Worm (Caenorhabditis elegans) whole organism, L4 larva: ENCODE results near the gene mel-46.

Source experiments
- F26F4.8 ChIP-seq: fragments of 200-800 bp; sonication (Bioruptor generic); conservative IDR thresholded peaks from 2 replicates; pipeline ENCODE4 v1.3.6; 2022; ENCODE audit warnings: missing genetic modification characterization, missing compliant biosample characterization
- F44E2.7 ChIP-seq: fragments of 200-800 bp; sonication (Bioruptor generic); IDR thresholded peaks from 2 replicates; pipeline ENCODE4 v2.1.2; 2022; ENCODE audit warnings: missing genetic modification characterization, missing compliant biosample characterization
- T20F7.1 ChIP-seq: fragments of 200-800 bp; sonication (Bioruptor generic); optimal IDR thresholded peaks from 2 replicates; lab custom pipeline; 2018; ENCODE audit warnings: mild to moderate bottlenecking, missing genetic modification characterization, missing compliant biosample characterization
- T26A8.4 ChIP-seq: fragments of 200-800 bp; sonication (Bioruptor generic); IDR thresholded peaks from 2 replicates; pipeline ENCODE4 v1.3.6; 2022; ENCODE audit warnings: missing genetic modification characterization, missing compliant biosample characterization
- ZK337.2 ChIP-seq: fragments of 200-800 bp; sonication (Bioruptor generic); IDR thresholded peaks from 2 replicates; pipeline ENCODE4 v1.3.6; 2022; ENCODE audit warnings: missing genetic modification reagents, missing genetic modification characterization, missing compliant biosample characterization
- ama-1 ChIP-seq: fragments of 150-350 bp; optimal IDR thresholded peaks from 2 replicates; lab custom pipeline; 2014; ENCODE audit warnings: inconsistent platforms, mixed read lengths
- attf-4 ChIP-seq: sonication (generic microtip); optimal IDR thresholded peaks from 3 replicates; lab custom pipeline; 2017; ENCODE audit warnings: missing biosample characterization, missing genetic modification characterization
- ceh-82 ChIP-seq: sonication (generic microtip); optimal IDR thresholded peaks from 2 replicates; lab custom pipeline; 2017; ENCODE audit warnings: missing biosample characterization, missing genetic modification characterization
- cey-2 ChIP-seq: sonication (generic microtip); optimal IDR thresholded peaks from 3 replicates; lab custom pipeline; 2017; ENCODE audit warnings: missing genetic modification characterization, mild to moderate bottlenecking, missing compliant biosample characterization, antibody characterized with exemption, borderline replicate concordance; ENCODE audit not compliant: insufficient read depth
- daf-12 ChIP-seq: fragments of 150-350 bp; optimal IDR thresholded peaks from 2 replicates; lab custom pipeline; 2014; ENCODE audit warnings: missing biosample characterization, missing genetic modification reagents, missing genetic modification characterization
- daf-8 ChIP-seq: fragments of 200-800 bp; sonication (Bioruptor generic); IDR thresholded peaks from 2 replicates; pipeline ENCODE4 v1.3.6; 2022; ENCODE audit warnings: missing genetic modification characterization, missing compliant biosample characterization
- dmd-6 ChIP-seq: fragments of 200-800 bp; sonication (Bioruptor generic); IDR thresholded peaks from 2 replicates; pipeline ENCODE4 v1.3.6; 2022; ENCODE audit warnings: missing genetic modification reagents, missing genetic modification characterization, missing compliant biosample characterization
- dmd-9 ChIP-seq: fragments of 200-800 bp; sonication (Bioruptor generic); IDR thresholded peaks from 2 replicates; pipeline ENCODE4 v1.3.6; 2022; ENCODE audit warnings: missing genetic modification reagents, missing genetic modification characterization, missing compliant biosample characterization
- dpl-1 ChIP-seq: fragments of 150-350 bp; optimal IDR thresholded peaks from 2 replicates; lab custom pipeline; 2014; ENCODE audit warnings: missing biosample characterization, missing genetic modification reagents, missing genetic modification characterization
- dve-1 ChIP-seq: sonication (generic microtip); optimal IDR thresholded peaks from 2 replicates; lab custom pipeline; 2017; ENCODE audit warnings: antibody characterized with exemption, mild to moderate bottlenecking, missing genetic modification characterization, missing compliant biosample characterization; ENCODE audit not compliant: insufficient read depth
- fkh-10 ChIP-seq: fragments of 150-350 bp; optimal IDR thresholded peaks from 2 replicates; lab custom pipeline; 2014; ENCODE audit warnings: missing biosample characterization, missing genetic modification reagents, missing genetic modification characterization
- fos-1 ChIP-seq: fragments of 150-350 bp; optimal IDR thresholded peaks from 2 replicates; lab custom pipeline; 2014; ENCODE audit warnings: missing biosample characterization, missing genetic modification characterization
- gei-8 ChIP-seq: fragments of 200-800 bp; sonication (Bioruptor generic); optimal IDR thresholded peaks from 2 replicates; lab custom pipeline; 2018; ENCODE audit warnings: mild to moderate bottlenecking, missing genetic modification characterization, missing compliant biosample characterization
- hlh-11 ChIP-seq: fragments of 200-800 bp; sonication (Bioruptor generic); optimal IDR thresholded peaks from 2 replicates; lab custom pipeline; 2018; ENCODE audit warnings: mild to moderate bottlenecking, missing genetic modification characterization, missing compliant biosample characterization
- jun-1 ChIP-seq: fragments of 150-350 bp; optimal IDR thresholded peaks from 2 replicates; lab custom pipeline; 2014; ENCODE audit warnings: missing biosample characterization, missing genetic modification reagents, missing genetic modification characterization
- lim-7 ChIP-seq: fragments of 200-800 bp; sonication (Bioruptor generic); IDR thresholded peaks from 2 replicates; pipeline ENCODE4 v1.3.6; 2022; ENCODE audit warnings: missing genetic modification characterization, missing compliant biosample characterization
- lin-13 ChIP-seq: fragments of 150-350 bp; optimal IDR thresholded peaks from 2 replicates; lab custom pipeline; 2014; ENCODE audit warnings: missing biosample characterization, missing genetic modification reagents, missing genetic modification characterization
- lin-29 ChIP-seq: fragments of 200-800 bp; sonication (Bioruptor generic); IDR thresholded peaks from 2 replicates; pipeline ENCODE4 v1.3.6; 2022; ENCODE audit warnings: missing genetic modification reagents, missing genetic modification characterization, missing compliant biosample characterization
- lin-39 ChIP-seq: fragments of 150-350 bp; optimal IDR thresholded peaks from 2 replicates; lab custom pipeline; 2014; ENCODE audit warnings: missing biosample characterization, missing genetic modification reagents, missing genetic modification characterization
- mes-2 ChIP-seq: sonication (generic microtip); optimal IDR thresholded peaks from 2 replicates; lab custom pipeline; 2016; ENCODE audit warnings: missing genotype, mild to moderate bottlenecking, missing genetic modification characterization, missing compliant biosample characterization; ENCODE audit not compliant: poor library complexity, severe bottlenecking
- mxl-3 ChIP-seq: fragments of 200-800 bp; sonication (Bioruptor generic); optimal IDR thresholded peaks from 2 replicates; lab custom pipeline; 2018; ENCODE audit warnings: mild to moderate bottlenecking, missing genetic modification characterization, missing compliant biosample characterization
- nhr-102 ChIP-seq: sonication (generic microtip); optimal IDR thresholded peaks from 2 replicates; lab custom pipeline; 2016; ENCODE audit warnings: mild to moderate bottlenecking, missing genetic modification characterization, moderate library complexity, missing compliant biosample characterization
- nhr-11 ChIP-seq: fragments of 150-350 bp; optimal IDR thresholded peaks from 2 replicates; lab custom pipeline; 2014; ENCODE audit warnings: missing biosample characterization, missing genetic modification characterization
- nhr-111 ChIP-seq: fragments of 200-800 bp; sonication (Bioruptor generic); optimal IDR thresholded peaks from 2 replicates; lab custom pipeline; 2018; ENCODE audit warnings: mild to moderate bottlenecking, missing genetic modification characterization, missing compliant biosample characterization
- nhr-48 ChIP-seq: sonication (generic microtip); optimal IDR thresholded peaks from 2 replicates; lab custom pipeline; 2016; ENCODE audit warnings: mild to moderate bottlenecking, missing genetic modification characterization, missing compliant biosample characterization
- nhr-77 ChIP-seq: fragments of 150-350 bp; optimal IDR thresholded peaks from 2 replicates; lab custom pipeline; 2014; ENCODE audit warnings: missing biosample characterization, missing genetic modification characterization
- pqm-1 ChIP-seq: sonication (generic microtip); optimal IDR thresholded peaks from 2 replicates; lab custom pipeline; 2017; ENCODE audit warnings: missing biosample characterization, missing genetic modification characterization
- rbr-2 ChIP-seq: sonication (generic microtip); optimal IDR thresholded peaks from 2 replicates; lab custom pipeline; 2016; ENCODE audit warnings: missing genotype, missing genetic modification characterization, missing compliant biosample characterization
- saeg-2 ChIP-seq: fragments of 200-800 bp; sonication (Bioruptor generic); IDR thresholded peaks from 2 replicates; pipeline ENCODE4 v1.3.6; 2022; ENCODE audit warnings: missing genetic modification reagents, missing genetic modification characterization, missing compliant biosample characterization
- sdz-12 ChIP-seq: fragments of 200-800 bp; sonication (Bioruptor generic); optimal IDR thresholded peaks from 2 replicates; lab custom pipeline; 2018; ENCODE audit warnings: mild to moderate bottlenecking, missing genetic modification characterization, missing compliant biosample characterization
- snpc-1.2 ChIP-seq: fragments of 200-800 bp; sonication (Bioruptor generic); IDR thresholded peaks from 2 replicates; pipeline ENCODE4 v1.3.6; 2022; ENCODE audit warnings: missing genetic modification reagents, missing genetic modification characterization, missing compliant biosample characterization
- unc-39 ChIP-seq: sonication (generic microtip); optimal IDR thresholded peaks from 2 replicates; lab custom pipeline; 2017; ENCODE audit warnings: missing biosample characterization, missing genetic modification characterization
- unc-62 ChIP-seq, 3 experiments: fragments of 150-350 bp in 1 of 3; sonication (generic microtip); optimal IDR thresholded peaks in 2 of 3; peaks in 1 of 3; 1 replicate in 1 of 3; 2 replicates in 2 of 3; lab custom pipeline; 2014 to 2017; ENCODE audit warnings: missing biosample characterization in 3 of 3, missing genetic modification characterization in 3 of 3, missing genetic modification reagents in 3 of 3, missing genotype in 1 of 3
- zag-1 ChIP-seq: fragments of 150-350 bp; optimal IDR thresholded peaks from 2 replicates; lab custom pipeline; 2014; ENCODE audit warnings: missing biosample characterization, missing genetic modification characterization
- zfp-3 ChIP-seq: fragments of 200-800 bp; sonication (Bioruptor generic); conservative IDR thresholded peaks from 2 replicates; pipeline ENCODE4 v1.3.6; 2022; ENCODE audit warnings: missing genetic modification reagents, missing genetic modification characterization, missing compliant biosample characterization
- zip-11 ChIP-seq: fragments of 200-800 bp; sonication (Bioruptor generic); IDR thresholded peaks from 2 replicates; pipeline ENCODE4 v1.3.6; 2022; ENCODE audit warnings: missing genetic modification characterization, missing compliant biosample characterization

mel-46 gene

DNA sequence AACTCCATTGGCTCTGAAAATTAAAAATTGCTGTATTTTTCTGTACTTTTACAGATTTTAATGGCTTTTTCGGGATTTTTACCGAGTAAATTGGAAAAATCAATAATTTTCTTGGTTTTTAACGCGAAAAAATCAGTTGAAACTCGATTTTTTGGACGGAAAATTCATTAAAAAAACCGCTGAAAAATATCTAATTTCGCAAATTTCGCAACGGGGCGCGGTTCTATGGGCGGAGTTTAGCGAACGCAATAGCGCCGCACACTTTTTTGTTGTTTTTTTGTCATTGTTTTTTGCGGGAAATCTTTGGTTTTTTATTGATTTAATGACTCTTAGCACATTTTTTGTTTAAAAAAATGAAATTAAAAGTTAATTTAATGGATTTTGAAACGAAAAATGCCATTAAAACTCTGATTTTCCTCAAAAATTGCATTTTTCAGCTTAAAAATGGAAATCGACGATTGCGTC is at the start of gene mel-46, which contains the start of gene lsy-13 (continued):
- TF ChIP-seq nhr-77 (tag; lab: Kevin White, UChicago) (peak; percentile 9), nhr-11 (no peak), fos-1 (tag; lab: Kevin White, UChicago) (no peak), nhr-111 (GFP tag; lab: Kevin White, UChicago) (no peak), hlh-11 (tag; lab: Kevin White, UChicago) (peak; percentile 5), dmd-6 (no peak), F44E2.7 (GFP tag; lab: Robert Waterston, UW) (no peak), unc-39 (tag; lab: Kevin White, UChicago) (no peak), zag-1 (tag; lab: Kevin White, UChicago) (no peak), saeg-2 (GFP tag; lab: Robert Waterston, UW) (no peak), pqm-1 (tag; lab: Kevin White, UChicago) (no peak), ama-1 (lab: Kevin White, UChicago) (peak; percentile 11), lim-7 (no peak), T26A8.4 (no peak), lin-13 (GFP tag; lab: Kevin White, UChicago) (peak; percentile 1), daf-12 (tag; lab: Kevin White, UChicago) (no peak), sdz-12 (no peak), rbr-2 (peak; percentile 52), lin-39 (tag; lab: Kevin White, UChicago) (no peak), attf-4 (no peak), ZK337.2 (no peak), zip-11 (GFP tag; lab: Robert Waterston, UW) (no peak), daf-8 (GFP tag; lab: Robert Waterston, UW) (no peak), F26F4.8 (GFP tag; lab: Robert Waterston, UW) (no peak), nhr-102 (tag; lab: Kevin White, UChicago) (no peak), nhr-48 (tag; lab: Kevin White, UChicago) (no peak), jun-1 (tag; lab: Kevin White, UChicago) (no peak), gei-8 (GFP tag; lab: Kevin White, UChicago) (no peak), snpc-1.2 (GFP tag; lab: Robert Waterston, UW) (peak; percentile 60; the same call in 1 of the 2 replicates), lin-29 (no peak), mxl-3 (GFP tag; lab: Kevin White, UChicago) (no peak), dpl-1 (GFP tag; lab: Kevin White, UChicago) (peak; percentile 55), T20F7.1 (GFP tag; lab: Kevin White, UChicago) (no peak), dve-1 (tag; lab: Kevin White, UChicago) (peak; percentile 29), ceh-82 (tag; lab: Kevin White, UChicago) (no peak), zfp-3 (no peak), fkh-10 (GFP tag; lab: Kevin White, UChicago) (no peak), mes-2 (tag; lab: Kevin White, UChicago) (peak; percentile 91)

DNA sequence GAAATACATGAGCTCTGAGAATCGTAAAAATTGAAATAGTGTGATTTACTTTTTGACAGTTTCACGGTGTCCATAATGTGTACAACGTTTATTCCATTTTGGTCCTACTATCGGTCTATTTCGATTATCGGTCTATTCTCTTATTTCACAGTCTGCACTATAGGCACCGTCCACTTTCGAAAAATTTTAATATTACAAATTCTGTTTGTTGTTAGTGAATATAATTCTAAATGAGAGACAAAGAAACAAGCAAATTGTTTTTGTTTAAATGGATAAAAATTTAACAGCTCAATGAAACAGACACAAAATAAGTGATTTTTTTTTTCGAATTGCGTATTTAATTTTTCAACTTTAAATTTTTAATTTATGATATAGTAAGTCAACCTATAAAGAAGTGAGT is 34.9 kb upstream of the mel-46 start:
- no peak for TF ChIP-seq dmd-9 (GFP tag; lab: Robert Waterston, UW)
- TF ChIP-seq cey-2: no peak
- TF ChIP-seq fos-1 (tag; lab: Kevin White, UChicago): no peak
- TF ChIP-seq unc-62 (GFP tag; optimal IDR thresholded peaks at IDR 0.05 in 1 of 2; lab: Kevin White, UChicago): peak in 1 of 2 experiments; percentile 91
- no peak for TF ChIP-seq unc-62 (tag; optimal IDR thresholded peaks at IDR 0.05; lab: Kevin White, UChicago)
